Worm (Caenorhabditis elegans): ENCODE data around the gene F25D1.5.
A peak's percentile ranks its signal among the peaks of the same experiment; 100 is the strongest.

F25D1.5 gene

DNA sequence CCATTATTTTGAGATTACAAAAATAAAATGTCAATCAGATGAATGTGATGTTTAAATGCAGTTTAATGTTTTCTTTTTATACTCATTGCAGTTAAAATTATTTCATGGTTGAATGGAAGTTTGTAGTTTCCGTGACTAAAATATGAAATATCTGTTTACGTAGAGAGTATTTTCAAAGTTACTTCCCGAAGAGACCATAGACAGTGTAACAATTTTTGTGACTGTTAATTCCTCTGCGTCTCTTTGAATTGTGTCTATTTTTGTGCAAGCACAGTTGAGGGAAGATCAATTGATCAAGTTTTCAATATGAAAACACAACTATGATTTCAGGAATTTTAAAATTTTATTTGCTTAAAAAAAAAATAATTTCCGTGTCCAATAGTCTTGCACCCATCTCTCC lies at the start of gene F25D1.5:
Gene F25D1.5, minus strand, starts transcription at position 35 of the 400 bp plus-strand sequence.
- peak; percentile 98 for TF ChIP-seq nhr-28 (tag; optimal IDR thresholded peaks at IDR 0.05)
- no peak for TF ChIP-seq daf-16 (GFP tag; optimal IDR thresholded peaks at IDR 0.05)
- peak; percentile 90 for TF ChIP-seq daf-16 (tag; optimal IDR thresholded peaks at IDR 0.05)
- no peak for TF ChIP-seq egl-43 (GFP tag; IDR thresholded peaks at IDR 0.05)
- peak; percentile 98 for TF ChIP-seq nhr-77 (tag; optimal IDR thresholded peaks at IDR 0.05)

ce11 chrV:10594810-10595209 lies 48.2 kb upstream of the F25D1.5 start, which contains the start of gene T21C9.11:
Gene T21C9.11 (minus strand): TSS chrV:10594910.
- TF ChIP-seq ZK546.5 (tag; optimal IDR thresholded peaks at IDR 0.05) (no peak), nhr-10 (tag; optimal IDR thresholded peaks at IDR 0.05) (no peak), snpc-1.2 (GFP tag; IDR thresholded peaks at IDR 0.05) (no peak), F49E8.2 (tag; optimal IDR thresholded peaks at IDR 0.05; ENCODE audit: borderline replicate concordance) (no peak)

DNA sequence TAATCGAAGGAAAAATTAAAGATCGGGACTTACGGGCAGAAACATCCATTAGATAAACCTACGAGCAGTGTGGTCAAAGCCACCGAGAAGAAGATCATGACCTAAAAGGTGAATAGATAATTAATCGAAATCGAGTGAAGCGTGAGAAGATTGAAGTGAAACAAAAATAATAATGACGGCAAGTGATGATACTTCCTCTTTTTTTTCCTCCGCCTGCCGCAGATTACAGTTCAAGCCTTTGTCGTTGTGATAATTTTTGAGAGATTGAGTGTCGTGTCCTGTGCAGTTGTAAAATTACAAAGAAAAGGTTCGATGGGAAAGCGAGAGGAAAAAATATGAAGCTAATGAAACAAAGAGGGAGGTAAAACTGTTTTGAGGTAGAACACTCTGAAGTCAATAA lies 45.9 kb upstream of the F25D1.5 start, which contains the start of gene T21C9.9:
Gene T21C9.9, minus strand, starts transcription at position 101 of the 400 bp plus-strand sequence.
- TF ChIP-seq mdl-1 (tag; optimal IDR thresholded peaks at IDR 0.05): no peak
- no peak for TF ChIP-seq F49E8.2 (tag; optimal IDR thresholded peaks at IDR 0.05; ENCODE audit: borderline replicate concordance)
- TF ChIP-seq ceh-62 (tag; optimal IDR thresholded peaks at IDR 0.05): no peak
- no peak for TF ChIP-seq dmd-6 (GFP tag; IDR thresholded peaks at IDR 0.05)
- TF ChIP-seq hif-1 (tag; optimal IDR thresholded peaks at IDR 0.05): no peak
- no peak for TF ChIP-seq mep-1 (tag; optimal IDR thresholded peaks at IDR 0.05)
- no peak for TF ChIP-seq aly-2 (tag; optimal IDR thresholded peaks at IDR 0.05)
- no peak for TF ChIP-seq arid-1 (GFP tag; conservative IDR thresholded peaks at IDR 0.05)
- no peak for TF ChIP-seq F37D6.2 (tag; optimal IDR thresholded peaks at IDR 0.05)
- TF ChIP-seq F44E2.7 (GFP tag; IDR thresholded peaks at IDR 0.05): no peak
- no peak for TF ChIP-seq ama-1 (optimal IDR thresholded peaks at IDR 0.05)
- no peak for TF ChIP-seq skn-1 (tag; optimal IDR thresholded peaks at IDR 0.05)
- no peak for TF ChIP-seq spr-1 (tag; optimal IDR thresholded peaks at IDR 0.05)
- no peak for TF ChIP-seq ctbp-1 (GFP tag; IDR thresholded peaks at IDR 0.05)

- TF ChIP-seq rbr-2 (tag; optimal IDR thresholded peaks at IDR 0.05) (no peak), nhr-102 (tag; optimal IDR thresholded peaks at IDR 0.05) (peak; percentile 4), hmg-1.1 (GFP tag; IDR thresholded peaks at IDR 0.05) (no peak), dpl-1 (GFP tag; optimal IDR thresholded peaks at IDR 0.05) (no peak), spr-1 (tag; optimal IDR thresholded peaks at IDR 0.05) (no peak), nhr-41 (GFP tag; IDR thresholded peaks at IDR 0.05) (no peak), dve-1 (tag; optimal IDR thresholded peaks at IDR 0.05; ENCODE audit: insufficient read depth) (peak; percentile 78), Y48G9A.11 (GFP tag; IDR thresholded peaks at IDR 0.05) (no peak), jun-1 (tag; optimal IDR thresholded peaks at IDR 0.05) (no peak), ceh-44 (GFP tag; IDR thresholded peaks at IDR 0.05) (no peak), ces-1 (GFP tag; optimal IDR thresholded peaks at IDR 0.05) (no peak), F10B5.3 (tag; optimal IDR thresholded peaks at IDR 0.05) (no peak), nhr-28 (tag; optimal IDR thresholded peaks at IDR 0.05) (peak; percentile 49), saeg-2 (GFP tag; IDR thresholded peaks at IDR 0.05) (no peak), ztf-11 (tag; optimal IDR thresholded peaks at IDR 0.05) (no peak), nhr-76 (tag; optimal IDR thresholded peaks at IDR 0.05) (no peak), snpc-1.2 (GFP tag; IDR thresholded peaks at IDR 0.05) (no peak), php-3 (GFP tag; IDR thresholded peaks at IDR 0.05) (peak; percentile 60), daf-12 (tag; optimal IDR thresholded peaks at IDR 0.05) (no peak), egl-43 (GFP tag; IDR thresholded peaks at IDR 0.05) (no peak), pha-4 (GFP tag; IDR thresholded peaks at IDR 0.05) (no peak), pha-4 (tag; optimal IDR thresholded peaks at IDR 0.05) (no peak), dmd-6 (GFP tag; IDR thresholded peaks at IDR 0.05) (0 out of 2 replicates have a peak, but pooled peaks have one; percentile 18), lin-39 (tag; optimal IDR thresholded peaks at IDR 0.05) (no peak), T20F7.1 (GFP tag; optimal IDR thresholded peaks at IDR 0.05) (peak; percentile 21), arid-1 (GFP tag; conservative IDR thresholded peaks at IDR 0.05) (no peak), Y75B8A.6 (GFP tag; IDR thresholded peaks at IDR 0.05) (no peak), Y5F2A.4 (GFP tag; optimal IDR thresholded peaks at IDR 0.05) (no peak), zag-1 (tag; optimal IDR thresholded peaks at IDR 0.05) (no peak), ZK546.5 (tag; optimal IDR thresholded peaks at IDR 0.05) (no peak)
Observed at ce11 chrV:10589774-10590528, 43.4 kb upstream of the F25D1.5 start, which contains the start of gene ttr-23. Gene ttr-23 (minus strand): TSS chrV:10589860.

Measured in whole organism, L4 larva.